Worm (Caenorhabditis elegans) whole organism, L1 larva: Measurements from ENCODE around the gene fbxb-22.

ENCODE experiments used
- aly-2 ChIP-seq: fragments of 150-350 bp; optimal IDR thresholded peaks from 2 replicates; lab custom pipeline; 2014; ENCODE audit warnings: missing biosample characterization, missing genetic modification characterization
- nhr-11 ChIP-seq: fragments of 150-350 bp; optimal IDR thresholded peaks from 2 replicates; lab custom pipeline; 2014; ENCODE audit warnings: missing biosample characterization, missing genetic modification characterization

- TF ChIP-seq aly-2 (tag; lab: Kevin White, UChicago) (peak; percentile 7), nhr-11 (no peak)
These were observed 36.7 kb upstream of the fbxb-22 start, which contains the start of the genes ccf-1 and trap-4 for ce11 chrIII:11920187-11920785.
